Worm (Caenorhabditis elegans) whole organism, L1 larva: ENCODE data around the gene gadr-3.

Experiments used
- alr-1 ChIP-seq: fragments of 200-800 bp; sonication (Bioruptor generic); optimal IDR thresholded peaks from 2 replicates; lab custom pipeline; 2018; ENCODE audit warnings: borderline replicate concordance, mild to moderate bottlenecking, missing genetic modification characterization, missing compliant biosample characterization
- aly-2 ChIP-seq: fragments of 150-350 bp; optimal IDR thresholded peaks from 2 replicates; lab custom pipeline; 2014; ENCODE audit warnings: missing biosample characterization, missing genetic modification characterization
- elt-3 ChIP-seq, 6 experiments: fragments of 150-350 bp in 1 of 6; sonication (generic microtip); optimal IDR thresholded peaks; 2 replicates each; lab custom pipeline; 2017 to 2018; ENCODE audit warnings: missing biosample characterization in 6 of 6, missing genetic modification characterization in 6 of 6, inconsistent platforms in 1 of 6
- lin-13 ChIP-seq: fragments of 150-350 bp; optimal IDR thresholded peaks from 2 replicates; lab custom pipeline; 2014; ENCODE audit warnings: missing biosample characterization, missing genetic modification reagents, missing genetic modification characterization
- lin-15B ChIP-seq: fragments of 150-350 bp; sonication (generic microtip); optimal IDR thresholded peaks from 3 replicates; lab custom pipeline; 2014; ENCODE audit warnings: missing biosample characterization, missing genetic modification characterization
- mdl-1 ChIP-seq, 2 experiments: fragments of 150-350 bp; optimal IDR thresholded peaks; 2 replicates each; lab custom pipeline; 2014 to 2017; ENCODE audit warnings: missing biosample characterization in 2 of 2, missing genetic modification characterization in 2 of 2, inconsistent platforms in 1 of 2
- snpc-4 ChIP-seq: fragments of 150-350 bp; optimal IDR thresholded peaks from 2 replicates; lab custom pipeline; 2014; ENCODE audit warnings: missing biosample characterization, missing genetic modification characterization
- swsn-7 ChIP-seq: sonication (generic microtip); optimal IDR thresholded peaks from 2 replicates; lab custom pipeline; 2016; ENCODE audit warnings: missing genetic modification characterization, missing compliant biosample characterization

ce11 chrIII:6309066-6309465 lies 23.3 kb upstream of the gadr-3 start, which contains the start of gene gar-2:
- no peak for TF ChIP-seq snpc-4 (tag; lab: Kevin White, UChicago)
- no peak for TF ChIP-seq mdl-1 (tag; optimal IDR thresholded peaks at IDR 0.05; lab: Kevin White, UChicago)
- no peak for TF ChIP-seq lin-15B (tag; lab: Kevin White, UChicago)
- TF ChIP-seq lin-13 (GFP tag; lab: Kevin White, UChicago): no peak
- no peak for TF ChIP-seq swsn-7 (tag; lab: Kevin White, UChicago)
- no peak for TF ChIP-seq elt-3 (tag; optimal IDR thresholded peaks at IDR 0.05; lab: Kevin White, UChicago)
- TF ChIP-seq alr-1 (tag; lab: Kevin White, UChicago): no peak
- TF ChIP-seq aly-2 (tag; lab: Kevin White, UChicago): no peak
